Worm (Caenorhabditis elegans) whole organism, L1 larva: ENCODE measurements around the gene B0361.11.

Experiments
- C04F5.9 ChIP-seq: sonication (generic microtip); optimal IDR thresholded peaks from 2 replicates; lab custom pipeline; 2016; ENCODE audit warnings: missing genetic modification characterization, missing compliant biosample characterization
- C34B4.2 ChIP-seq: sonication (generic microtip); optimal IDR thresholded peaks from 2 replicates; lab custom pipeline; 2017; ENCODE audit warnings: mild to moderate bottlenecking, missing genetic modification characterization, missing compliant biosample characterization
- F16B12.6 ChIP-seq: fragments of 150-350 bp; optimal IDR thresholded peaks from 2 replicates; lab custom pipeline; 2014; ENCODE audit warnings: missing biosample characterization, missing genetic modification characterization
- Y116A8C.19 ChIP-seq: sonication (generic microtip); optimal IDR thresholded peaks from 2 replicates; lab custom pipeline; 2016; ENCODE audit warnings: missing compliant biosample characterization, missing genetic modification characterization, borderline replicate concordance
- aha-1 ChIP-seq: fragments of 150-350 bp; optimal IDR thresholded peaks from 2 replicates; lab custom pipeline; 2014; ENCODE audit warnings: missing biosample characterization, missing genetic modification characterization
- aly-2 ChIP-seq: fragments of 150-350 bp; optimal IDR thresholded peaks from 2 replicates; lab custom pipeline; 2014; ENCODE audit warnings: missing biosample characterization, missing genetic modification characterization
- blmp-1 ChIP-seq: fragments of 150-350 bp; optimal IDR thresholded peaks from 2 replicates; lab custom pipeline; 2014; ENCODE audit warnings: missing biosample characterization, missing genetic modification characterization
- ceh-63 ChIP-seq: fragments of 200-800 bp; sonication (Bioruptor generic); optimal IDR thresholded peaks from 2 replicates; lab custom pipeline; 2018; ENCODE audit warnings: mild to moderate bottlenecking, missing genetic modification characterization, missing compliant biosample characterization
- ceh-8 ChIP-seq: fragments of 200-800 bp; sonication (Bioruptor generic); optimal IDR thresholded peaks from 2 replicates; lab custom pipeline; 2018; ENCODE audit warnings: mild to moderate bottlenecking, missing genetic modification characterization, moderate library complexity, missing compliant biosample characterization
- ceh-82 ChIP-seq, 3 experiments: fragments of 150-350 bp in 1 of 3; sonication (generic microtip) in 2 of 3; optimal IDR thresholded peaks; 2 replicates each; lab custom pipeline; 2014 to 2017; ENCODE audit warnings: missing biosample characterization in 3 of 3, missing genetic modification characterization in 3 of 3
- ceh-90 ChIP-seq: sonication (generic microtip); optimal IDR thresholded peaks from 2 replicates; lab custom pipeline; 2016; ENCODE audit warnings: missing genetic modification characterization, missing compliant biosample characterization
- efl-1 ChIP-seq, 4 experiments: fragments of 150-350 bp; optimal IDR thresholded peaks in 3 of 4; peaks in 1 of 4; 1 replicate in 1 of 4; 2 replicates in 3 of 4; lab custom pipeline; 2014; ENCODE audit warnings: missing biosample characterization in 2 of 4, missing genetic modification characterization in 2 of 4, missing genetic modification reagents in 2 of 4
- elt-2 ChIP-seq: sonication (generic microtip); optimal IDR thresholded peaks from 2 replicates; lab custom pipeline; 2016; ENCODE audit warnings: missing genetic modification characterization, mild to moderate bottlenecking, inconsistent platforms, missing compliant biosample characterization, missing genetic modification reagents
- elt-3 ChIP-seq, 6 experiments: fragments of 150-350 bp in 1 of 6; sonication (generic microtip); optimal IDR thresholded peaks; 2 replicates each; lab custom pipeline; 2017 to 2018; ENCODE audit warnings: missing biosample characterization in 6 of 6, missing genetic modification characterization in 6 of 6, inconsistent platforms in 1 of 6
- fkh-10 ChIP-seq: sonication (generic microtip); optimal IDR thresholded peaks from 2 replicates; lab custom pipeline; 2017; ENCODE audit warnings: missing biosample characterization, missing genetic modification reagents, missing genetic modification characterization
- fkh-4 ChIP-seq: sonication (generic microtip); optimal IDR thresholded peaks from 2 replicates; lab custom pipeline; 2016; ENCODE audit warnings: missing compliant biosample characterization, missing genetic modification characterization, borderline replicate concordance
- fkh-8 ChIP-seq: sonication (generic microtip); optimal IDR thresholded peaks from 2 replicates; lab custom pipeline; 2016; ENCODE audit warnings: mild to moderate bottlenecking, missing genetic modification characterization, missing compliant biosample characterization
- fos-1 ChIP-seq: fragments of 150-350 bp; optimal IDR thresholded peaks from 2 replicates; lab custom pipeline; 2014; ENCODE audit warnings: missing biosample characterization, missing genetic modification characterization
- grh-1 ChIP-seq: fragments of 200-800 bp; sonication (Bioruptor generic); IDR thresholded peaks from 2 replicates; pipeline ENCODE4 v1.3.6; 2022; ENCODE audit warnings: missing genetic modification reagents, missing genetic modification characterization, missing compliant biosample characterization
- hlh-17 ChIP-seq: fragments of 200-800 bp; sonication (Bioruptor generic); optimal IDR thresholded peaks from 2 replicates; lab custom pipeline; 2018; ENCODE audit warnings: missing genetic modification characterization, mild to moderate bottlenecking, missing compliant biosample characterization, moderate library complexity, borderline replicate concordance
- hlh-4 ChIP-seq: sonication (generic microtip); optimal IDR thresholded peaks from 2 replicates; lab custom pipeline; 2016; ENCODE audit warnings: mild to moderate bottlenecking, missing genetic modification characterization, missing compliant biosample characterization
- irx-1 ChIP-seq: sonication (generic microtip); optimal IDR thresholded peaks from 2 replicates; lab custom pipeline; 2016; ENCODE audit warnings: missing genetic modification characterization, missing compliant biosample characterization
- isw-1 ChIP-seq: fragments of 200-800 bp; sonication (Bioruptor generic); IDR thresholded peaks from 2 replicates; pipeline ENCODE4 v1.3.6; 2022; ENCODE audit warnings: missing genetic modification characterization, missing compliant biosample characterization
- jun-1 ChIP-seq: fragments of 150-350 bp; optimal IDR thresholded peaks from 2 replicates; lab custom pipeline; 2014; ENCODE audit warnings: missing biosample characterization, missing genetic modification reagents, missing genetic modification characterization
- lin-13 ChIP-seq: fragments of 150-350 bp; optimal IDR thresholded peaks from 2 replicates; lab custom pipeline; 2014; ENCODE audit warnings: missing biosample characterization, missing genetic modification reagents, missing genetic modification characterization
- lin-14 ChIP-seq: fragments of 200-800 bp; sonication (Bioruptor generic); optimal IDR thresholded peaks from 2 replicates; lab custom pipeline; 2018; ENCODE audit warnings: mild to moderate bottlenecking, missing genetic modification characterization, moderate library complexity, missing compliant biosample characterization
- lin-15B ChIP-seq: fragments of 150-350 bp; sonication (generic microtip); optimal IDR thresholded peaks from 3 replicates; lab custom pipeline; 2014; ENCODE audit warnings: missing biosample characterization, missing genetic modification characterization
- lin-35 ChIP-seq, 2 experiments: fragments of 150-350 bp; optimal IDR thresholded peaks; 2 replicates each; lab custom pipeline; 2014; ENCODE audit warnings: missing biosample characterization in 2 of 2, missing genetic modification characterization in 2 of 2, missing genetic modification reagents in 2 of 2
- mab-9 ChIP-seq: fragments of 200-800 bp; sonication (Bioruptor generic); IDR thresholded peaks from 2 replicates; pipeline ENCODE4 v1.3.6; 2022; ENCODE audit warnings: missing genetic modification reagents, missing genetic modification characterization, missing compliant biosample characterization
- nhr-11 ChIP-seq: fragments of 150-350 bp; optimal IDR thresholded peaks from 2 replicates; lab custom pipeline; 2014; ENCODE audit warnings: missing biosample characterization, missing genetic modification characterization
- nhr-237 ChIP-seq: fragments of 150-350 bp; optimal IDR thresholded peaks from 2 replicates; lab custom pipeline; 2014; ENCODE audit warnings: missing biosample characterization, missing genetic modification characterization
- nhr-71 ChIP-seq: sonication (generic microtip); optimal IDR thresholded peaks from 2 replicates; lab custom pipeline; 2016; ENCODE audit warnings: mild to moderate bottlenecking, missing genetic modification characterization, moderate library complexity, missing compliant biosample characterization
- nhr-76 ChIP-seq: sonication (generic microtip); optimal IDR thresholded peaks from 2 replicates; lab custom pipeline; 2017; ENCODE audit warnings: missing biosample characterization, missing genetic modification characterization
- nhr-77 ChIP-seq: fragments of 150-350 bp; optimal IDR thresholded peaks from 2 replicates; lab custom pipeline; 2014; ENCODE audit warnings: missing biosample characterization, missing genetic modification characterization
- nhr-85 ChIP-seq: sonication (generic microtip); peaks from one replicate; lab custom pipeline; 2016; ENCODE audit warnings: missing genetic modification characterization, inconsistent platforms, missing compliant biosample characterization
- nhr-90 ChIP-seq: sonication (generic microtip); optimal IDR thresholded peaks from 2 replicates; lab custom pipeline; 2016; ENCODE audit warnings: mild to moderate bottlenecking, missing genetic modification characterization, missing compliant biosample characterization; ENCODE audit not compliant: poor library complexity
- pag-3 ChIP-seq: sonication (generic microtip); optimal IDR thresholded peaks from 2 replicates; lab custom pipeline; 2017; ENCODE audit warnings: missing genetic modification characterization, mild to moderate bottlenecking, missing compliant biosample characterization, antibody characterized with exemption, borderline replicate concordance; ENCODE audit not compliant: insufficient read depth
- pqm-1 ChIP-seq: sonication (generic microtip); optimal IDR thresholded peaks from 3 replicates; lab custom pipeline; 2017; ENCODE audit warnings: missing biosample characterization, missing genetic modification characterization
- rnt-1 ChIP-seq: sonication (generic microtip); optimal IDR thresholded peaks from 2 replicates; lab custom pipeline; 2016; ENCODE audit warnings: mild to moderate bottlenecking, missing genetic modification characterization, moderate library complexity, missing compliant biosample characterization
- skn-1 ChIP-seq: fragments of 150-350 bp; optimal IDR thresholded peaks from 2 replicates; lab custom pipeline; 2014; ENCODE audit warnings: missing biosample characterization, missing genetic modification characterization
- snu-23 ChIP-seq: sonication (generic microtip); optimal IDR thresholded peaks from 2 replicates; lab custom pipeline; 2016; ENCODE audit warnings: missing genetic modification characterization, missing compliant biosample characterization
- sptf-1 ChIP-seq: fragments of 150-350 bp; optimal IDR thresholded peaks from 2 replicates; lab custom pipeline; 2014; ENCODE audit warnings: missing biosample characterization, missing genetic modification characterization
- swsn-7 ChIP-seq: sonication (generic microtip); optimal IDR thresholded peaks from 2 replicates; lab custom pipeline; 2016; ENCODE audit warnings: missing genetic modification characterization, missing compliant biosample characterization
- unc-130 ChIP-seq: fragments of 150-350 bp; optimal IDR thresholded peaks from 2 replicates; lab custom pipeline; 2017; ENCODE audit warnings: missing biosample characterization, missing genetic modification characterization, inconsistent platforms
- unc-86 ChIP-seq: sonication (generic microtip); optimal IDR thresholded peaks from 2 replicates; lab custom pipeline; 2016; ENCODE audit warnings: missing genetic modification characterization, missing compliant biosample characterization
- unc-98 ChIP-seq: fragments of 200-800 bp; sonication (Bioruptor generic); IDR thresholded peaks from 2 replicates; pipeline ENCODE4 v1.3.6; 2022; ENCODE audit warnings: missing genetic modification characterization, missing compliant biosample characterization
- zip-4 ChIP-seq: fragments of 200-800 bp; sonication (Bioruptor generic); optimal IDR thresholded peaks from 2 replicates; lab custom pipeline; 2018; ENCODE audit warnings: mild to moderate bottlenecking, missing genetic modification characterization, moderate library complexity, missing compliant biosample characterization
- ztf-11 ChIP-seq, 2 experiments: sonication (generic microtip); optimal IDR thresholded peaks; 2 replicates each; lab custom pipeline; 2016 to 2017; ENCODE audit warnings: missing genetic modification characterization in 2 of 2, missing biosample characterization in 1 of 2, missing compliant biosample characterization in 1 of 2
- ztf-4 ChIP-seq: fragments of 150-350 bp; optimal IDR thresholded peaks from 2 replicates; lab custom pipeline; 2014; ENCODE audit warnings: missing biosample characterization, missing genetic modification characterization

The B0361.11 gene

ce11 chrIII:7297045-7297680 lies 19.8 kb downstream of the B0361.11 start (continued):
- TF ChIP-seq skn-1 (tag; lab: Kevin White, UChicago): no peak
- TF ChIP-seq isw-1 (GFP tag; lab: Robert Waterston, UW): no peak
- peak; percentile 17 for TF ChIP-seq unc-130 (tag; lab: Kevin White, UChicago)
- TF ChIP-seq ztf-4 (tag; lab: Kevin White, UChicago): no peak
- no peak for TF ChIP-seq fkh-10 (GFP tag; lab: Kevin White, UChicago)
- no peak for TF ChIP-seq ceh-63 (GFP tag; lab: Kevin White, UChicago)
- TF ChIP-seq C04F5.9: no peak

ce11 chrIII:7298045-7298444 lies 20.6 kb downstream of the B0361.11 start:
- TF ChIP-seq Y116A8C.19 (tag; lab: Kevin White, UChicago) (no peak), nhr-76 (tag; lab: Kevin White, UChicago) (no peak), blmp-1 (peak; percentile 81), jun-1 (tag; lab: Kevin White, UChicago) (no peak), elt-3 (tag; optimal IDR thresholded peaks at IDR 0.05; lab: Kevin White, UChicago) (peak in 4 of 6 experiments; percentile 17 to 89 (median 46)), fkh-8 (tag; lab: Kevin White, UChicago) (no peak), rnt-1 (tag; lab: Kevin White, UChicago) (no peak), ceh-82 (tag; optimal IDR thresholded peaks at IDR 0.05; lab: Kevin White, UChicago) (no peak), elt-2 (tag; lab: Kevin White, UChicago) (no peak), pag-3 (tag; lab: Kevin White, UChicago) (no peak), ceh-90 (no peak), fkh-4 (tag; lab: Kevin White, UChicago) (no peak), ztf-11 (tag; optimal IDR thresholded peaks at IDR 0.05; lab: Kevin White, UChicago) (no peak), nhr-90 (tag; lab: Kevin White, UChicago) (no peak), F16B12.6 (tag; lab: Kevin White, UChicago) (no peak), aly-2 (no peak), skn-1 (tag; lab: Kevin White, UChicago) (no peak), ztf-4 (tag; lab: Kevin White, UChicago) (no peak), fos-1 (tag; lab: Kevin White, UChicago) (no peak), irx-1 (tag; lab: Kevin White, UChicago) (no peak), nhr-71 (tag; lab: Kevin White, UChicago) (peak; percentile 10), sptf-1 (tag; lab: Kevin White, UChicago) (no peak), unc-130 (tag; lab: Kevin White, UChicago) (no peak), swsn-7 (tag; lab: Kevin White, UChicago) (no peak), nhr-85 (tag; lab: Kevin White, UChicago) (peak; percentile 80), lin-15B (no peak), efl-1 (optimal IDR thresholded peaks at IDR 0.05; lab: Kevin White, UChicago) (no peak), efl-1 (GFP tag; optimal IDR thresholded peaks at IDR 0.05 in 1 of 2; lab: Kevin White, UChicago) (peak in 1 of 2 experiments; percentile 85), aha-1 (tag; lab: Kevin White, UChicago) (no peak), lin-35 (GFP tag; optimal IDR thresholded peaks at IDR 0.05; lab: Kevin White, UChicago) (no peak), unc-98 (GFP tag; lab: Robert Waterston, UW) (no peak), lin-14 (GFP tag; lab: Kevin White, UChicago) (peak; percentile 54), snu-23 (GFP tag; lab: Kevin White, UChicago) (peak; percentile 14), nhr-237 (tag; lab: Kevin White, UChicago) (no peak), hlh-4 (tag; lab: Kevin White, UChicago) (no peak), grh-1 (GFP tag; lab: Robert Waterston, UW) (no peak), mab-9 (GFP tag; lab: Robert Waterston, UW) (no peak), ceh-8 (GFP tag; lab: Kevin White, UChicago) (no peak), lin-13 (GFP tag; lab: Kevin White, UChicago) (no peak), hlh-17 (GFP tag; lab: Kevin White, UChicago) (no peak), pqm-1 (no peak), zip-4 (GFP tag; lab: Kevin White, UChicago) (no peak), nhr-77 (tag; lab: Kevin White, UChicago) (no peak), C34B4.2 (no peak), nhr-11 (no peak), unc-86 (no peak)
